Worm (Caenorhabditis elegans) whole organism, L2 larva: ENCODE results near the gene pir-1.

Experiments used
- ZK546.5 ChIP-seq: sonication (generic microtip); optimal IDR thresholded peaks from 2 replicates; lab custom pipeline; 2017; ENCODE audit warnings: missing biosample characterization, missing genetic modification characterization
- ama-1 ChIP-seq: fragments of 150-350 bp; optimal IDR thresholded peaks from 2 replicates; lab custom pipeline; 2018; ENCODE audit warnings: inconsistent platforms
- elt-3 ChIP-seq: sonication (generic microtip); optimal IDR thresholded peaks from 2 replicates; lab custom pipeline; 2017; ENCODE audit warnings: missing biosample characterization, missing genetic modification characterization
- fos-1 ChIP-seq: fragments of 150-350 bp; optimal IDR thresholded peaks from 2 replicates; lab custom pipeline; 2014; ENCODE audit warnings: missing biosample characterization, missing genetic modification characterization
- nhr-77 ChIP-seq: fragments of 150-350 bp; optimal IDR thresholded peaks from 2 replicates; lab custom pipeline; 2014; ENCODE audit warnings: missing biosample characterization, missing genetic modification characterization
- skn-1 ChIP-seq: sonication (generic microtip); optimal IDR thresholded peaks from 2 replicates; lab custom pipeline; 2017; ENCODE audit warnings: missing biosample characterization, missing genetic modification characterization

DNA sequence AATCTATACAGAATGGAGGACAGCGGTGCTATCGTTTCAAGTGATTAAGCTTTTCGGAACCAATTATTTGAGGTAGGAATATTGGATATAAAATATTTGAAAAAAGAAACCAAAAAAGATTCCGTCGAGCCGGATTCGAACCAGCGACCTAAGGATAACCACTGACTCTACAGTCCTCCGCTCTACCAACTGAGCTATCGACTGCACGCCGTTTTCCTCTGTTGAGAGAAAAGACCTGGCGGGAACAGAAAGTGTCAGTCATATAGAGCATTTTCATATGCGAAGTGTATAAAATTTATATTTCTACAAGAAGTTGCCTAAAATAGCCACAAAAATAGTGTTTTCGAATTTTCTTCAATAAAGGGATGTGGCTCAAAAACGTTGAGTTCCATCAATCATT lies 34.6 kb downstream of the pir-1 start:
- TF ChIP-seq fos-1 (tag; lab: Kevin White, UChicago), result peak; percentile 11
- no peak for TF ChIP-seq ama-1
- no peak for TF ChIP-seq elt-3 (tag; lab: Kevin White, UChicago)
- TF ChIP-seq skn-1, result no peak
- TF ChIP-seq nhr-77 (tag; lab: Kevin White, UChicago), result no peak
- no peak for TF ChIP-seq ZK546.5 (tag; lab: Kevin White, UChicago)
